Worm (Caenorhabditis elegans) whole organism, late embryonic: ENCODE results near the gene fbxb-108.

Source experiments
- C38D4.7 ChIP-seq: fragments of 200-800 bp; sonication (Bioruptor generic); optimal IDR thresholded peaks from 2 replicates; lab custom pipeline; 2018; ENCODE audit warnings: mild to moderate bottlenecking, missing genetic modification characterization, moderate library complexity, missing compliant biosample characterization
- T23F11.4 ChIP-seq: fragments of 200-800 bp; sonication (Bioruptor generic); optimal IDR thresholded peaks from 2 replicates; lab custom pipeline; 2018; ENCODE audit warnings: mild to moderate bottlenecking, missing genetic modification characterization, missing compliant biosample characterization
- ama-1 ChIP-seq: fragments of 150-350 bp; optimal IDR thresholded peaks from 2 replicates; lab custom pipeline; 2014
- eyg-1 ChIP-seq: sonication (generic microtip); optimal IDR thresholded peaks from 2 replicates; lab custom pipeline; 2016; ENCODE audit warnings: missing genotype, missing genetic modification characterization, missing compliant biosample characterization
- nfya-1 ChIP-seq: sonication (generic microtip); optimal IDR thresholded peaks from 2 replicates; lab custom pipeline; 2017; ENCODE audit warnings: missing genetic modification characterization, mild to moderate bottlenecking, missing compliant biosample characterization, antibody characterized with exemption, moderate library complexity
- tbx-2 ChIP-seq: sonication (generic microtip); optimal IDR thresholded peaks from 2 replicates; lab custom pipeline; 2016; ENCODE audit warnings: missing genetic modification characterization, missing compliant biosample characterization
- zip-5 ChIP-seq: sonication (generic microtip); optimal IDR thresholded peaks from 2 replicates; lab custom pipeline; 2016; ENCODE audit warnings: missing genetic modification characterization, missing compliant biosample characterization

ce11 chrII:2757954-2758353 lies 6.8 kb upstream of the fbxb-108 start, which contains the start of gene F29A7.8:
- TF ChIP-seq eyg-1 (tag; lab: Kevin White, UChicago) (no peak), nfya-1 (tag; lab: Kevin White, UChicago) (no peak), ama-1 (lab: Kevin White, UChicago) (no peak), tbx-2 (tag; lab: Kevin White, UChicago) (no peak), T23F11.4 (no peak), C38D4.7 (GFP tag; lab: Kevin White, UChicago) (no peak), zip-5 (tag; lab: Kevin White, UChicago) (no peak)
